Fruit fly (Drosophila melanogaster) whole organism, pupa: Measurements from ENCODE around the gene t-Grip84.

Experiments
- CG10348 ChIP-seq: fragments of 200-800 bp; sonication (Bioruptor generic); IDR thresholded peaks from 2 replicates; pipeline ENCODE4 v1.3.6; 2022; ENCODE audit warnings: missing biosample characterization, missing genetic modification characterization
- CG12605 ChIP-seq: fragments of 200-800 bp; sonication (Bioruptor generic); IDR thresholded peaks from 2 replicates; pipeline ENCODE4 v1.3.6; 2022; ENCODE audit warnings: missing biosample characterization, missing genetic modification characterization
- CG13204 ChIP-seq: fragments of 200-800 bp; sonication (Bioruptor generic); optimal IDR thresholded peaks from 2 replicates; lab custom pipeline; 2018; ENCODE audit warnings: missing biosample characterization, mild to moderate bottlenecking, missing genetic modification characterization, moderate library complexity
- CG14655 ChIP-seq: fragments of 200-800 bp; sonication (Bioruptor generic); optimal IDR thresholded peaks from 3 replicates; lab custom pipeline; 2017; ENCODE audit warnings: mild to moderate bottlenecking, missing biosample characterization, missing genetic modification reagents, missing genetic modification characterization
- CG15710 ChIP-seq: fragments of 200-800 bp; sonication (Bioruptor generic); optimal IDR thresholded peaks from 2 replicates; lab custom pipeline; 2018; ENCODE audit warnings: missing biosample characterization, mild to moderate bottlenecking, missing genetic modification characterization, moderate library complexity
- CG17806 ChIP-seq: fragments of 200-800 bp; sonication (Bioruptor generic); optimal IDR thresholded peaks from 2 replicates; lab custom pipeline; 2018; ENCODE audit warnings: missing biosample characterization, mild to moderate bottlenecking, missing genetic modification characterization, moderate library complexity
- CG32121 ChIP-seq: fragments of 200-800 bp; sonication (Bioruptor generic); IDR thresholded peaks from 2 replicates; pipeline ENCODE4 v1.3.6; 2022; ENCODE audit warnings: missing biosample characterization, missing genetic modification characterization
- CG34367 ChIP-seq: fragments of 200-800 bp; sonication (Bioruptor generic); optimal IDR thresholded peaks from 2 replicates; lab custom pipeline; 2018; ENCODE audit warnings: missing biosample characterization, mild to moderate bottlenecking, missing genetic modification characterization
- CG4496 ChIP-seq: fragments of 200-800 bp; sonication (Bioruptor generic); IDR thresholded peaks from 3 replicates; pipeline ENCODE4 v1.3.6; 2022; ENCODE audit warnings: missing biosample characterization, missing genetic modification characterization
- CG8159 ChIP-seq: fragments of 200-800 bp; sonication (Bioruptor generic); optimal IDR thresholded peaks from 3 replicates; lab custom pipeline; 2018; ENCODE audit warnings: missing biosample characterization, mild to moderate bottlenecking, missing genetic modification characterization, moderate library complexity
- CG8301 ChIP-seq: fragments of 200-800 bp; sonication (Bioruptor generic); optimal IDR thresholded peaks from 2 replicates; lab custom pipeline; 2018; ENCODE audit warnings: missing biosample characterization, mild to moderate bottlenecking, missing genetic modification characterization
- CG9948 ChIP-seq: fragments of 200-800 bp; sonication (Bioruptor generic); optimal IDR thresholded peaks from 2 replicates; lab custom pipeline; 2018; ENCODE audit warnings: missing biosample characterization, mild to moderate bottlenecking, missing genetic modification characterization, moderate library complexity
- D1 ChIP-seq: fragments of 200-800 bp; sonication (Bioruptor generic); optimal IDR thresholded peaks from 2 replicates; lab custom pipeline; 2018; ENCODE audit warnings: missing biosample characterization, mild to moderate bottlenecking, missing genetic modification characterization, moderate library complexity
- EcR ChIP-seq: fragments of 200-800 bp; sonication (Bioruptor generic); optimal IDR thresholded peaks from 3 replicates; lab custom pipeline; 2019; ENCODE audit warnings: missing biosample characterization, missing genetic modification characterization, mild to moderate bottlenecking, moderate library complexity, missing genetic modification reagents
- Ets98B ChIP-seq: fragments of 200-800 bp; sonication (Bioruptor generic); IDR thresholded peaks from 2 replicates; pipeline ENCODE4 v1.3.6; 2022; ENCODE audit warnings: missing biosample characterization, missing genetic modification characterization
- Pif1A ChIP-seq: fragments of 200-800 bp; sonication (Bioruptor generic); optimal IDR thresholded peaks from 3 replicates; lab custom pipeline; 2016; ENCODE audit warnings: missing biosample characterization, missing genetic modification characterization
- Pif1B ChIP-seq: fragments of 200-800 bp; sonication (Bioruptor generic); optimal IDR thresholded peaks from 3 replicates; lab custom pipeline; 2016; ENCODE audit warnings: missing biosample characterization, missing genetic modification characterization
- Snoo ChIP-seq: fragments of 200-800 bp; sonication (Bioruptor generic); optimal IDR thresholded peaks from 3 replicates; lab custom pipeline; 2017; ENCODE audit warnings: missing biosample characterization, mild to moderate bottlenecking, missing genetic modification characterization, inconsistent platforms
- fd96Ca ChIP-seq: fragments of 200-800 bp; sonication (Bioruptor generic); IDR thresholded peaks from 3 replicates; pipeline ENCODE4 v1.3.6; 2022; ENCODE audit warnings: missing biosample characterization, missing genetic modification characterization
- gl ChIP-seq: fragments of 200-800 bp; sonication (Bioruptor generic); optimal IDR thresholded peaks from 2 replicates; lab custom pipeline; 2018; ENCODE audit warnings: missing biosample characterization, mild to moderate bottlenecking, missing genetic modification characterization
- rn ChIP-seq: fragments of 200-800 bp; sonication (Bioruptor generic); IDR thresholded peaks from 2 replicates; pipeline ENCODE4 v1.3.6; 2022; ENCODE audit warnings: missing biosample characterization, missing genetic modification characterization

t-Grip84 gene

dm6 chr3L:7601122-7601841 lies 10.5 kb upstream of the t-Grip84 start:
- TF ChIP-seq Snoo (tag; lab: Kevin White, UChicago) (peak; percentile 62), CG8301 (tag; lab: Kevin White, UChicago) (peak; percentile 34), rn (GFP tag; lab: Robert Waterston, UW) (no peak), EcR (GFP tag; lab: Kevin White, UChicago) (no peak), Pif1B (GFP tag; lab: Kevin White, UChicago) (peak; percentile 36), CG9948 (tag; lab: Kevin White, UChicago) (peak; percentile 52), gl (tag; lab: Kevin White, UChicago) (peak; percentile 20), CG4496 (0 out of 3 replicates have a peak, but pooled peaks have one; percentile 18), Ets98B (no peak), CG17806 (peak; percentile 66), Pif1A (GFP tag; lab: Kevin White, UChicago) (peak; percentile 71), CG15710 (tag; lab: Kevin White, UChicago) (peak; percentile 65), D1 (tag; lab: Kevin White, UChicago) (no peak), CG14655 (GFP tag; lab: Kevin White, UChicago) (peak; percentile 41), CG12605 (GFP tag; lab: Robert Waterston, UW) (peak; percentile 17; the same call in 1 of the 2 replicates), fd96Ca (GFP tag; lab: Robert Waterston, UW) (peak; percentile 36; the same call in 1 of the 3 replicates), CG32121 (no peak), CG10348 (GFP tag; lab: Robert Waterston, UW) (no peak), CG13204 (GFP tag; lab: Kevin White, UChicago) (no peak), CG8159 (peak; percentile 73), CG34367 (tag; lab: Kevin White, UChicago) (peak; percentile 56)

- no peak for TF ChIP-seq D1 (tag; lab: Kevin White, UChicago)
- TF ChIP-seq rn (GFP tag; lab: Robert Waterston, UW) = peak; percentile 28; the same call in 1 of the 2 replicates
- TF ChIP-seq CG10348 (GFP tag; lab: Robert Waterston, UW) = no peak
- TF ChIP-seq fd96Ca (GFP tag; lab: Robert Waterston, UW) = peak; percentile 61
- TF ChIP-seq Pif1B (GFP tag; lab: Kevin White, UChicago) = peak; percentile 21
- peak; percentile 73; the same call in 2 of the 3 replicates for TF ChIP-seq CG4496
- TF ChIP-seq CG14655 (GFP tag; lab: Kevin White, UChicago) = peak; percentile 35
- peak; percentile 78 for TF ChIP-seq CG32121
- TF ChIP-seq EcR (GFP tag; lab: Kevin White, UChicago) = no peak
- TF ChIP-seq CG12605 (GFP tag; lab: Robert Waterston, UW) = 0 out of 2 replicates have a peak, but pooled peaks have one; percentile 10
- TF ChIP-seq CG8159 = peak; percentile 28
- peak; percentile 26 for TF ChIP-seq CG17806
- TF ChIP-seq Snoo (tag; lab: Kevin White, UChicago) = no peak
- no peak for TF ChIP-seq CG15710 (tag; lab: Kevin White, UChicago)
- peak; percentile 77 for TF ChIP-seq Ets98B
- TF ChIP-seq CG8301 (tag; lab: Kevin White, UChicago) = peak; percentile 12
- peak; percentile 29 for TF ChIP-seq Pif1A (GFP tag; lab: Kevin White, UChicago)
- TF ChIP-seq, all 21 proteins: peak for 12
These were observed 7.5 kb upstream of the t-Grip84 start for dm6 chr3L:7598329-7598728.

- TF ChIP-seq Snoo (tag; lab: Kevin White, UChicago) (no peak), CG4496 (0 out of 3 replicates have a peak, but pooled peaks have one; percentile 8)
These were observed 2.0 kb upstream of the t-Grip84 start, which contains the start of gene Pura for dm6 chr3L:7592791-7593190. TSS of gene Pura (plus strand) at chr3L:7593091.

dm6 chr3L:7592113-7592752 lies 1.4 kb upstream of the t-Grip84 start:
- TF ChIP-seq CG15710 (tag; lab: Kevin White, UChicago) = peak; percentile 50
- no peak for TF ChIP-seq Snoo (tag; lab: Kevin White, UChicago)
- peak; percentile 58 for TF ChIP-seq CG17806
- TF ChIP-seq CG8301 (tag; lab: Kevin White, UChicago) = peak; percentile 33
- no peak for TF ChIP-seq gl (tag; lab: Kevin White, UChicago)
- peak; percentile 24 for TF ChIP-seq Pif1A (GFP tag; lab: Kevin White, UChicago)
- peak; percentile 2 for TF ChIP-seq Pif1B (GFP tag; lab: Kevin White, UChicago)
- TF ChIP-seq EcR (GFP tag; lab: Kevin White, UChicago) = no peak
- TF ChIP-seq rn (GFP tag; lab: Robert Waterston, UW) = no peak
- peak; percentile 69 for TF ChIP-seq CG8159
- no peak; the same call in 1 of the 2 replicates for TF ChIP-seq Ets98B
- TF ChIP-seq CG13204 (GFP tag; lab: Kevin White, UChicago) = no peak
- peak; percentile 74 for TF ChIP-seq CG9948 (tag; lab: Kevin White, UChicago)
- TF ChIP-seq fd96Ca (GFP tag; lab: Robert Waterston, UW) = no peak
- TF ChIP-seq CG34367 (tag; lab: Kevin White, UChicago) = peak; percentile 20
- no peak; the same call in 2 of the 3 replicates for TF ChIP-seq CG4496
- no peak; the same call in 1 of the 2 replicates for TF ChIP-seq CG32121
- peak; percentile 61 for TF ChIP-seq CG14655 (GFP tag; lab: Kevin White, UChicago)
- no peak for TF ChIP-seq D1 (tag; lab: Kevin White, UChicago)
- no peak for TF ChIP-seq CG10348 (GFP tag; lab: Robert Waterston, UW)
- no peak for TF ChIP-seq CG12605 (GFP tag; lab: Robert Waterston, UW)

dm6 chr3L:7583154-7583553 lies 7.6 kb downstream of the t-Grip84 start, which contains the start of gene mmm:
TSS of gene mmm (plus strand) at chr3L:7583454.
- TF ChIP-seq CG8301 (tag; lab: Kevin White, UChicago) = no peak
- TF ChIP-seq CG10348 (GFP tag; lab: Robert Waterston, UW) = no peak
- TF ChIP-seq rn (GFP tag; lab: Robert Waterston, UW) = no peak
- no peak for TF ChIP-seq Snoo (tag; lab: Kevin White, UChicago)
- no peak for TF ChIP-seq CG32121
- TF ChIP-seq CG17806 = no peak
- no peak for TF ChIP-seq Pif1B (GFP tag; lab: Kevin White, UChicago)
- no peak for TF ChIP-seq CG14655 (GFP tag; lab: Kevin White, UChicago)
- no peak for TF ChIP-seq EcR (GFP tag; lab: Kevin White, UChicago)
- no peak for TF ChIP-seq CG12605 (GFP tag; lab: Robert Waterston, UW)
- TF ChIP-seq fd96Ca (GFP tag; lab: Robert Waterston, UW) = no peak
